Worm (Caenorhabditis elegans) whole organism, L4 larva: ENCODE measurements around the gene W07G1.1.

Experiments
- F44E2.7 ChIP-seq: fragments of 200-800 bp; sonication (Bioruptor generic); IDR thresholded peaks from 2 replicates; pipeline ENCODE4 v2.1.2; 2022; ENCODE audit warnings: missing genetic modification characterization, missing compliant biosample characterization
- Y105C5A.15 ChIP-seq: fragments of 200-800 bp; sonication (Bioruptor generic); IDR thresholded peaks from 2 replicates; pipeline ENCODE4 v1.3.6; 2022; ENCODE audit warnings: missing genetic modification characterization, missing compliant biosample characterization
- Y48G9A.11 ChIP-seq: fragments of 200-800 bp; sonication (Bioruptor generic); IDR thresholded peaks from 2 replicates; pipeline ENCODE4 v1.3.6; 2022; ENCODE audit warnings: missing genetic modification reagents, missing genetic modification characterization, missing compliant biosample characterization
- aha-1 ChIP-seq: fragments of 150-350 bp; peaks from one replicate; lab custom pipeline; 2014; ENCODE audit warnings: missing biosample characterization, missing genetic modification characterization
- attf-4 ChIP-seq: sonication (generic microtip); optimal IDR thresholded peaks from 3 replicates; lab custom pipeline; 2017; ENCODE audit warnings: missing biosample characterization, missing genetic modification characterization
- ceh-20 ChIP-seq: fragments of 200-800 bp; sonication (Bioruptor generic); IDR thresholded peaks from 2 replicates; pipeline ENCODE4 v1.3.6; 2022; ENCODE audit warnings: missing genetic modification reagents, missing genetic modification characterization, missing compliant biosample characterization
- ceh-28 ChIP-seq: fragments of 150-350 bp; optimal IDR thresholded peaks from 2 replicates; lab custom pipeline; 2014; ENCODE audit warnings: missing biosample characterization, missing genetic modification reagents, missing genetic modification characterization
- ceh-62 ChIP-seq: sonication (generic microtip); optimal IDR thresholded peaks from 2 replicates; lab custom pipeline; 2017; ENCODE audit warnings: missing biosample characterization, missing genetic modification characterization
- ces-1 ChIP-seq: fragments of 150-350 bp; sonication (generic microtip); optimal IDR thresholded peaks from 4 replicates; lab custom pipeline; 2014; ENCODE audit warnings: missing biosample characterization, missing genetic modification reagents, missing genetic modification characterization
- daf-8 ChIP-seq: fragments of 200-800 bp; sonication (Bioruptor generic); IDR thresholded peaks from 2 replicates; pipeline ENCODE4 v1.3.6; 2022; ENCODE audit warnings: missing genetic modification characterization, missing compliant biosample characterization
- dmd-8 ChIP-seq: fragments of 200-800 bp; sonication (Bioruptor generic); IDR thresholded peaks from 2 replicates; pipeline ENCODE4 v1.3.6; 2022; ENCODE audit warnings: missing genetic modification characterization, missing compliant biosample characterization
- egl-27 ChIP-seq: sonication (generic microtip); optimal IDR thresholded peaks from 3 replicates; lab custom pipeline; 2017; ENCODE audit warnings: missing biosample characterization, missing genetic modification reagents, missing genetic modification characterization
- fkh-10 ChIP-seq: fragments of 150-350 bp; optimal IDR thresholded peaks from 2 replicates; lab custom pipeline; 2014; ENCODE audit warnings: missing biosample characterization, missing genetic modification reagents, missing genetic modification characterization
- hif-1 ChIP-seq, 2 experiments: sonication (generic microtip); optimal IDR thresholded peaks; 2 replicates each; lab custom pipeline; 2016 to 2017; ENCODE audit warnings: missing compliant biosample characterization in 2 of 2, missing genetic modification characterization in 2 of 2, missing genetic modification reagents in 2 of 2, missing genotype in 2 of 2, mild to moderate bottlenecking in 1 of 2
- hlh-30 ChIP-seq: sonication (generic microtip); optimal IDR thresholded peaks from 2 replicates; lab custom pipeline; 2017; ENCODE audit warnings: antibody characterized with exemption, mild to moderate bottlenecking, missing genetic modification characterization, missing compliant biosample characterization; ENCODE audit not compliant: insufficient read depth
- hmg-1.1 ChIP-seq: fragments of 200-800 bp; sonication (Bioruptor generic); IDR thresholded peaks from 2 replicates; pipeline ENCODE4 v1.3.6; 2022; ENCODE audit warnings: missing genetic modification reagents, missing genetic modification characterization, missing compliant biosample characterization
- lin-13 ChIP-seq: fragments of 150-350 bp; optimal IDR thresholded peaks from 2 replicates; lab custom pipeline; 2014; ENCODE audit warnings: missing biosample characterization, missing genetic modification reagents, missing genetic modification characterization
- lin-39 ChIP-seq: fragments of 150-350 bp; optimal IDR thresholded peaks from 2 replicates; lab custom pipeline; 2014; ENCODE audit warnings: missing biosample characterization, missing genetic modification reagents, missing genetic modification characterization
- lsy-2 ChIP-seq, 2 experiments: fragments of 150-350 bp in 1 of 2; sonication (generic microtip) in 1 of 2; optimal IDR thresholded peaks; 2 replicates each; lab custom pipeline; 2014 to 2017; ENCODE audit warnings: missing biosample characterization in 2 of 2, missing genetic modification characterization in 2 of 2
- madf-5 ChIP-seq, 2 experiments: fragments of 200-800 bp; sonication (Bioruptor generic); IDR thresholded peaks; 2 replicates each; pipeline ENCODE4 v1.3.6; 2022; ENCODE audit warnings: missing compliant biosample characterization in 2 of 2, missing genetic modification characterization in 2 of 2
- mdl-1 ChIP-seq, 2 experiments: fragments of 150-350 bp in 1 of 2; sonication (generic microtip) in 1 of 2; optimal IDR thresholded peaks; 2 replicates each; lab custom pipeline; 2014 to 2017; ENCODE audit warnings: missing biosample characterization in 2 of 2, missing genetic modification characterization in 2 of 2
- mes-2 ChIP-seq: sonication (generic microtip); optimal IDR thresholded peaks from 2 replicates; lab custom pipeline; 2016; ENCODE audit warnings: missing genotype, mild to moderate bottlenecking, missing genetic modification characterization, missing compliant biosample characterization; ENCODE audit not compliant: poor library complexity, severe bottlenecking
- nhr-10 ChIP-seq: fragments of 150-350 bp; optimal IDR thresholded peaks from 2 replicates; lab custom pipeline; 2014; ENCODE audit warnings: missing biosample characterization, missing genetic modification characterization
- nhr-11 ChIP-seq: fragments of 150-350 bp; optimal IDR thresholded peaks from 2 replicates; lab custom pipeline; 2014; ENCODE audit warnings: missing biosample characterization, missing genetic modification characterization
- nhr-111 ChIP-seq: fragments of 200-800 bp; sonication (Bioruptor generic); optimal IDR thresholded peaks from 2 replicates; lab custom pipeline; 2018; ENCODE audit warnings: mild to moderate bottlenecking, missing genetic modification characterization, missing compliant biosample characterization
- nhr-237 ChIP-seq: sonication (generic microtip); optimal IDR thresholded peaks from 2 replicates; lab custom pipeline; 2017; ENCODE audit warnings: missing biosample characterization, missing genetic modification characterization
- nhr-6 ChIP-seq: fragments of 150-350 bp; optimal IDR thresholded peaks from 2 replicates; lab custom pipeline; 2014; ENCODE audit warnings: missing biosample characterization, missing genetic modification characterization
- pqm-1 ChIP-seq: sonication (generic microtip); optimal IDR thresholded peaks from 2 replicates; lab custom pipeline; 2017; ENCODE audit warnings: missing biosample characterization, missing genetic modification characterization
- rbr-2 ChIP-seq: sonication (generic microtip); optimal IDR thresholded peaks from 2 replicates; lab custom pipeline; 2016; ENCODE audit warnings: missing genotype, missing genetic modification characterization, missing compliant biosample characterization
- skn-1 ChIP-seq: fragments of 150-350 bp; optimal IDR thresholded peaks from 2 replicates; lab custom pipeline; 2014; ENCODE audit warnings: missing biosample characterization, missing genetic modification characterization
- tra-1 ChIP-seq: fragments of 200-800 bp; sonication (Bioruptor generic); IDR thresholded peaks from 2 replicates; pipeline ENCODE4 v1.3.6; 2022; ENCODE audit warnings: missing genetic modification reagents, missing genetic modification characterization, missing compliant biosample characterization
- unc-62 ChIP-seq, 3 experiments: fragments of 150-350 bp in 1 of 3; sonication (generic microtip); optimal IDR thresholded peaks in 2 of 3; peaks in 1 of 3; 1 replicate in 1 of 3; 2 replicates in 2 of 3; lab custom pipeline; 2014 to 2017; ENCODE audit warnings: missing biosample characterization in 3 of 3, missing genetic modification characterization in 3 of 3, missing genetic modification reagents in 3 of 3, missing genotype in 1 of 3
- zip-11 ChIP-seq: fragments of 200-800 bp; sonication (Bioruptor generic); IDR thresholded peaks from 2 replicates; pipeline ENCODE4 v1.3.6; 2022; ENCODE audit warnings: missing genetic modification characterization, missing compliant biosample characterization

W07G1.1 gene

ce11 chrII:13907615-13908014 is 31.8 kb downstream of the W07G1.1 start:
- TF ChIP-seq hmg-1.1 (GFP tag; lab: Robert Waterston, UW): no peak
- no peak for TF ChIP-seq nhr-6 (tag; lab: Kevin White, UChicago)
- no peak for TF ChIP-seq dmd-8 (GFP tag; lab: Robert Waterston, UW)
- TF ChIP-seq aha-1 (tag; lab: Kevin White, UChicago): peak; percentile 46
- TF ChIP-seq nhr-10: no peak
- no peak for TF ChIP-seq hif-1 (tag; optimal IDR thresholded peaks at IDR 0.05; lab: Kevin White, UChicago)
- TF ChIP-seq attf-4 (tag; lab: Kevin White, UChicago): no peak
- no peak for TF ChIP-seq madf-5 (GFP tag; IDR thresholded peaks at IDR 0.05; lab: Robert Waterston, UW)

- TF ChIP-seq tra-1 (GFP tag; lab: Robert Waterston, UW): 0 out of 2 replicates have a peak, but pooled peaks have one; percentile 32
These were observed 33.9 kb downstream of the W07G1.1 start for ce11 chrII:13905556-13905955.

ce11 chrII:13903482-13903881 is 35.9 kb downstream of the W07G1.1 start:
- TF ChIP-seq ces-1 (GFP tag; lab: Kevin White, UChicago) (no peak), rbr-2 (tag; lab: Kevin White, UChicago) (no peak), nhr-11 (peak; percentile 10), zip-11 (GFP tag; lab: Robert Waterston, UW) (no peak), Y105C5A.15 (GFP tag; lab: Robert Waterston, UW) (no peak), mes-2 (tag; lab: Kevin White, UChicago) (no peak), egl-27 (no peak), nhr-111 (GFP tag; lab: Kevin White, UChicago) (no peak), unc-62 (GFP tag; optimal IDR thresholded peaks at IDR 0.05 in 1 of 2; lab: Kevin White, UChicago) (peak in 1 of 2 experiments; percentile 93), unc-62 (tag; optimal IDR thresholded peaks at IDR 0.05; lab: Kevin White, UChicago) (no peak), mdl-1 (tag; optimal IDR thresholded peaks at IDR 0.05; lab: Kevin White, UChicago) (peak in 1 of 2 experiments; percentile 26), nhr-237 (tag; lab: Kevin White, UChicago) (no peak), skn-1 (tag; lab: Kevin White, UChicago) (no peak), daf-8 (GFP tag; lab: Robert Waterston, UW) (no peak), lin-39 (tag; lab: Kevin White, UChicago) (no peak), fkh-10 (GFP tag; lab: Kevin White, UChicago) (no peak), hlh-30 (tag; lab: Kevin White, UChicago) (peak; percentile 8), pqm-1 (no peak), lsy-2 (tag; optimal IDR thresholded peaks at IDR 0.05; lab: Kevin White, UChicago) (peak in 1 of 2 experiments; percentile 28), ceh-62 (tag; lab: Kevin White, UChicago) (no peak), F44E2.7 (no peak)

- TF ChIP-seq unc-62 (GFP tag; optimal IDR thresholded peaks at IDR 0.05 in 1 of 2; lab: Kevin White, UChicago) (peak in 1 of 2 experiments; percentile 86), unc-62 (tag; optimal IDR thresholded peaks at IDR 0.05; lab: Kevin White, UChicago) (no peak), lin-13 (GFP tag; lab: Kevin White, UChicago) (no peak), Y48G9A.11 (GFP tag; lab: Robert Waterston, UW) (no peak)
These were observed 37.4 kb downstream of the W07G1.1 start, which contains the start of gene W02B8.1 for ce11 chrII:13902014-13902413. Gene W02B8.1, minus strand, starts transcription at chrII:13902114.

- TF ChIP-seq ceh-28 (tag; lab: Kevin White, UChicago): peak; percentile 83
- TF ChIP-seq ceh-20: no peak
- no peak for TF ChIP-seq nhr-111 (GFP tag; lab: Kevin White, UChicago)
These were observed 39.7 kb downstream of the W07G1.1 start for ce11 chrII:13899777-13900176.
